Fruit fly (Drosophila melanogaster): ENCODE measurements around the gene tut.
"Not testable (repeated sequence)": the region's sequence is repeated elsewhere in the genome, so short reads cannot be mapped to it uniquely, and the experiment has no call there.

dm6 chr3L:8238347-8238746 is 27.8 kb upstream of the tut start, which contains the start of gene Dscam4:
- not testable (repeated sequence) for TF ChIP-seq D1 (tag; optimal IDR thresholded peaks at IDR 0.05); CG8159 (tag; optimal IDR thresholded peaks at IDR 0.05); CG13204 (GFP tag; optimal IDR thresholded peaks at IDR 0.05); CG8301 (tag; optimal IDR thresholded peaks at IDR 0.05); gl (tag; optimal IDR thresholded peaks at IDR 0.05)
